Fruit fly (Drosophila melanogaster): ENCODE data around the gene Cht5.

dm6 chr3R:13788224-13788623, 20.9 kb downstream of the Cht5 start:
- no peak for TF ChIP-seq CG8478 (optimal IDR thresholded peaks at IDR 0.05)
- TF ChIP-seq CTCF (optimal IDR thresholded peaks at IDR 0.05) = no peak

Data from S2 (cell line).